Worm (Caenorhabditis elegans) whole organism, midembryonic: ENCODE data around the gene pycr-1.

Experiments
- T22C8.4 ChIP-seq: fragments of 200-800 bp; sonication (Bioruptor generic); IDR thresholded peaks from 2 replicates; pipeline ENCODE4 v1.3.6; 2022; ENCODE audit warnings: missing genetic modification characterization, missing compliant biosample characterization
- flt-1 ChIP-seq: fragments of 200-800 bp; sonication (Bioruptor generic); IDR thresholded peaks from 2 replicates; pipeline ENCODE4 v1.3.6; 2022; ENCODE audit warnings: missing genetic modification characterization, missing compliant biosample characterization
- klf-2 ChIP-seq: fragments of 200-800 bp; sonication (Bioruptor generic); conservative IDR thresholded peaks from 2 replicates; pipeline ENCODE4 v1.3.6; 2022; ENCODE audit warnings: missing genetic modification reagents, missing genetic modification characterization, missing compliant biosample characterization
- med-1 ChIP-seq: sonication (generic microtip); optimal IDR thresholded peaks from 2 replicates; lab custom pipeline; 2017; ENCODE audit warnings: missing genetic modification characterization, mild to moderate bottlenecking, missing compliant biosample characterization, antibody characterized with exemption, missing genetic modification reagents; ENCODE audit not compliant: insufficient read depth
- ref-1 ChIP-seq: fragments of 200-800 bp; sonication (Bioruptor generic); conservative IDR thresholded peaks from 2 replicates; pipeline ENCODE4 v1.3.6; 2022; ENCODE audit warnings: missing genetic modification reagents, missing genetic modification characterization, missing compliant biosample characterization
- tab-1 ChIP-seq: fragments of 200-800 bp; sonication (Bioruptor generic); IDR thresholded peaks from 2 replicates; pipeline ENCODE4 v1.3.6; 2022; ENCODE audit warnings: missing genetic modification characterization, missing compliant biosample characterization
- ztf-23 ChIP-seq: fragments of 200-800 bp; sonication (Bioruptor generic); IDR thresholded peaks from 2 replicates; pipeline ENCODE4 v1.3.6; 2022; ENCODE audit warnings: missing genetic modification reagents, missing genetic modification characterization, missing compliant biosample characterization
- ztf-29 ChIP-seq: fragments of 200-800 bp; sonication (Bioruptor generic); IDR thresholded peaks from 2 replicates; pipeline ENCODE4 v1.3.6; 2022; ENCODE audit warnings: missing genetic modification reagents, missing genetic modification characterization, missing compliant biosample characterization

DNA sequence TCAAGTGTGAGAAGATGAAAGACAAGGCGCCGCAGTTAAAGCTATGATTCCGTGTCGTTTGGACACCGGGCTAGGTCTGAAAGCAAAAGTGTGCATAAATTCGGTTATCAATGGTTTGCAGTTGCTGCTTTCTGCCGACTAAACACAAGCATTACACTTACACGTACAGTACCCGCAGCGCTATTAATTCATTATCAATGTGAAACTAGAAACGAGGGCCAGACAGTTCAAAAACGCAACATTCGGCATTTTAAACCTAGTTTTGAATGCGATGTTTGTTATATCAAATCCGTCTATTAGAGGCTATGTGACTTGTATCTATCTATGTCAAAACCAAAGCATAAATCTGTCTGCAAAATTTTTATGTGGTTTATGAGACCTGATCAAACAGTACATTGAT is 27.4 kb downstream of the pycr-1 start:
- no peak for TF ChIP-seq ztf-23 (GFP tag; lab: Robert Waterston, UW)
- no peak for TF ChIP-seq klf-2 (GFP tag; lab: Robert Waterston, UW)
- TF ChIP-seq tab-1 (GFP tag; lab: Robert Waterston, UW) = no peak
- TF ChIP-seq ztf-29 (GFP tag; lab: Robert Waterston, UW) = no peak
- no peak for TF ChIP-seq med-1 (GFP tag; lab: Kevin White, UChicago)
- no peak for TF ChIP-seq flt-1 (GFP tag; lab: Robert Waterston, UW)
- no peak for TF ChIP-seq T22C8.4 (GFP tag; lab: Robert Waterston, UW)
- no peak for TF ChIP-seq ref-1 (GFP tag; lab: Robert Waterston, UW)
